Comparison of ENCODE assay signal across 1 fruit fly cellular context in genomic region chr3L:12024947-12025346, dm6.
TF ChIP-seq lines count a peak whose summit lies in the region.

No protein-coding gene starts in this region.

TF ChIP-seq in whole organism, prepupa, 60 proteins besides CTCF, POLR2A, EP300 and RAD21 (continued from another document):
- peak; percentile 27 for TF ChIP-seq CG3919 (GFP tag; optimal IDR thresholded peaks at IDR 0.05; lab: Kevin White, UChicago)
- TF ChIP-seq CG11762 (GFP tag; optimal IDR thresholded peaks at IDR 0.05; lab: Kevin White, UChicago; ENCODE audit: insufficient read depth), result no peak
- peak; percentile 31 for TF ChIP-seq Hr39 (GFP tag; optimal IDR thresholded peaks at IDR 0.05; lab: Kevin White, UChicago)
- TF ChIP-seq Sox102F (GFP tag; optimal IDR thresholded peaks at IDR 0.05; lab: Kevin White, UChicago), result peak; percentile 4
- TF ChIP-seq acj6 (GFP tag; optimal IDR thresholded peaks at IDR 0.05; lab: Kevin White, UChicago), result peak; percentile 34
- TF ChIP-seq achi (GFP tag; optimal IDR thresholded peaks at IDR 0.05; lab: Kevin White, UChicago), result peak; percentile 33
- TF ChIP-seq pdm3 (GFP tag; optimal IDR thresholded peaks at IDR 0.05; lab: Kevin White, UChicago), result no peak
TF ChIP-seq in whole organism, prepupa: peak in this region for 24.
